Worm (Caenorhabditis elegans): ENCODE measurements around the gene ZC487.1.

The ZC487.1 gene

ce11 chrV:6704482-6704881 lies 22.8 kb upstream of the ZC487.1 start:
- TF ChIP-seq dao-5 (tag; optimal IDR thresholded peaks at IDR 0.05) (no peak), W03F9.2 (tag; optimal IDR thresholded peaks at IDR 0.05) (no peak), him-1 (tag; optimal IDR thresholded peaks at IDR 0.05) (no peak)

- no peak for TF ChIP-seq him-1 (tag; optimal IDR thresholded peaks at IDR 0.05)
Observed at ce11 chrV:6705367-6705766, 22.0 kb upstream of the ZC487.1 start.

- TF ChIP-seq W03F9.2 (tag; optimal IDR thresholded peaks at IDR 0.05) = no peak
- TF ChIP-seq dao-5 (tag; optimal IDR thresholded peaks at IDR 0.05) = no peak
- TF ChIP-seq him-1 (tag; optimal IDR thresholded peaks at IDR 0.05) = no peak
Observed at ce11 chrV:6706771-6707170, 20.6 kb upstream of the ZC487.1 start, which contains the start of gene W02F12.4. TSS of gene W02F12.4 (minus strand) at chrV:6706934.

- TF ChIP-seq W03F9.2 (tag; optimal IDR thresholded peaks at IDR 0.05) = no peak
- TF ChIP-seq dao-5 (tag; optimal IDR thresholded peaks at IDR 0.05) = no peak
- no peak for TF ChIP-seq him-1 (tag; optimal IDR thresholded peaks at IDR 0.05)
Observed at ce11 chrV:6709050-6709683, 18.2 kb upstream of the ZC487.1 start, which contains the start of gene dlst-1. TSS of gene dlst-1 (minus strand) at chrV:6709101.

- TF ChIP-seq him-1 (tag; optimal IDR thresholded peaks at IDR 0.05) (no peak), W03F9.2 (tag; optimal IDR thresholded peaks at IDR 0.05) (no peak), dao-5 (tag; optimal IDR thresholded peaks at IDR 0.05) (no peak)
Observed at ce11 chrV:6710462-6710861, 16.9 kb upstream of the ZC487.1 start, which contains the start of gene sna-1. TSS of gene sna-1 (minus strand) at chrV:6710679.

- TF ChIP-seq W03F9.2 (tag; optimal IDR thresholded peaks at IDR 0.05) (no peak), dao-5 (tag; optimal IDR thresholded peaks at IDR 0.05) (no peak), him-1 (tag; optimal IDR thresholded peaks at IDR 0.05) (no peak)
Observed at ce11 chrV:6718232-6718631, 9.1 kb upstream of the ZC487.1 start, which contains the start of gene srg-30. TSS of gene srg-30 (minus strand) at chrV:6718332.

ce11 chrV:6722378-6722777 lies 4.9 kb upstream of the ZC487.1 start, which contains the start of gene ZC487.2:
TSS of gene ZC487.2 (minus strand) at chrV:6722478.
- TF ChIP-seq dao-5 (tag; optimal IDR thresholded peaks at IDR 0.05) (no peak), W03F9.2 (tag; optimal IDR thresholded peaks at IDR 0.05) (no peak), him-1 (tag; optimal IDR thresholded peaks at IDR 0.05) (no peak)

- TF ChIP-seq dao-5 (tag; optimal IDR thresholded peaks at IDR 0.05) (no peak), W03F9.2 (tag; optimal IDR thresholded peaks at IDR 0.05) (no peak)
Observed at ce11 chrV:6726279-6726678, 1.0 kb upstream of the ZC487.1 start.

- TF ChIP-seq him-1 (tag; optimal IDR thresholded peaks at IDR 0.05) (no peak), dao-5 (tag; optimal IDR thresholded peaks at IDR 0.05) (no peak), W03F9.2 (tag; optimal IDR thresholded peaks at IDR 0.05) (no peak)
Observed at ce11 chrV:6731594-6731993, 4.3 kb downstream of the ZC487.1 start, which contains the start of gene grl-9. TSS of gene grl-9 (minus strand) at chrV:6731694.

- no peak for TF ChIP-seq W03F9.2 (tag; optimal IDR thresholded peaks at IDR 0.05)
- no peak for TF ChIP-seq dao-5 (tag; optimal IDR thresholded peaks at IDR 0.05)
- TF ChIP-seq him-1 (tag; optimal IDR thresholded peaks at IDR 0.05) = no peak
Observed at ce11 chrV:6732995-6733394, 5.7 kb downstream of the ZC487.1 start, which contains the start of gene grl-8. TSS of gene grl-8 (minus strand) at chrV:6733095.

- TF ChIP-seq W03F9.2 (tag; optimal IDR thresholded peaks at IDR 0.05) (no peak), dao-5 (tag; optimal IDR thresholded peaks at IDR 0.05) (no peak), him-1 (tag; optimal IDR thresholded peaks at IDR 0.05) (no peak)
Observed at ce11 chrV:6736108-6736507, 8.8 kb downstream of the ZC487.1 start.

- TF ChIP-seq dao-5 (tag; optimal IDR thresholded peaks at IDR 0.05) (no peak), W03F9.2 (tag; optimal IDR thresholded peaks at IDR 0.05) (no peak), him-1 (tag; optimal IDR thresholded peaks at IDR 0.05) (no peak)
Observed at ce11 chrV:6736877-6737276, 9.6 kb downstream of the ZC487.1 start.

- TF ChIP-seq him-1 (tag; optimal IDR thresholded peaks at IDR 0.05) = no peak
- no peak for TF ChIP-seq W03F9.2 (tag; optimal IDR thresholded peaks at IDR 0.05)
- TF ChIP-seq dao-5 (tag; optimal IDR thresholded peaks at IDR 0.05) = no peak
Observed at ce11 chrV:6744774-6745173, 17.5 kb downstream of the ZC487.1 start, which contains the start of gene T25F10.3. TSS of gene T25F10.3 (plus strand) at chrV:6745081.

ce11 chrV:6751493-6752100 lies 24.3 kb downstream of the ZC487.1 start:
- TF ChIP-seq dao-5 (tag; optimal IDR thresholded peaks at IDR 0.05) (no peak), him-1 (tag; optimal IDR thresholded peaks at IDR 0.05) (no peak), W03F9.2 (tag; optimal IDR thresholded peaks at IDR 0.05) (no peak)

All from whole organism, L4/young adult.